Worm (Caenorhabditis elegans): ENCODE results near the gene srlf-28.

ce11 chrIV:14334359-14334758, 9.3 kb downstream of the srlf-28 start, which contains the start of gene Y67A10A.3:
- TF ChIP-seq lin-39 (tag; optimal IDR thresholded peaks at IDR 0.05) (no peak), unc-62 (GFP tag; optimal IDR thresholded peaks at IDR 0.05) (no peak), nhr-25 (tag; optimal IDR thresholded peaks at IDR 0.05) (no peak), snpc-4 (tag; optimal IDR thresholded peaks at IDR 0.05) (no peak), blmp-1 (tag; optimal IDR thresholded peaks at IDR 0.05; ENCODE audit: insufficient read depth) (no peak)

All from whole organism, L2 larva.